Worm (Caenorhabditis elegans): Measurements from ENCODE around the gene srz-61.

srz-61 gene

ce11 chrIV:16330508-16330907 is 9.5 kb downstream of the srz-61 start:
- TF ChIP-seq set-16 (GFP tag; IDR thresholded peaks at IDR 0.05) (peak; percentile 84), hif-1 (tag; optimal IDR thresholded peaks at IDR 0.05) (no peak), snpc-1.2 (GFP tag; IDR thresholded peaks at IDR 0.05) (no peak), ZK546.5 (tag; optimal IDR thresholded peaks at IDR 0.05) (no peak), skn-1 (tag; optimal IDR thresholded peaks at IDR 0.05) (no peak), php-3 (GFP tag; IDR thresholded peaks at IDR 0.05) (no peak), lim-7 (GFP tag; IDR thresholded peaks at IDR 0.05) (no peak), aha-1 (tag) (peak; percentile 89), dmd-9 (GFP tag; IDR thresholded peaks at IDR 0.05) (no peak), sdz-12 (GFP tag; optimal IDR thresholded peaks at IDR 0.05) (no peak), pqm-1 (tag; optimal IDR thresholded peaks at IDR 0.05) (no peak), zfp-2 (tag; optimal IDR thresholded peaks at IDR 0.05) (no peak), nhr-237 (tag; optimal IDR thresholded peaks at IDR 0.05) (no peak), ceh-82 (tag; optimal IDR thresholded peaks at IDR 0.05) (no peak)

DNA sequence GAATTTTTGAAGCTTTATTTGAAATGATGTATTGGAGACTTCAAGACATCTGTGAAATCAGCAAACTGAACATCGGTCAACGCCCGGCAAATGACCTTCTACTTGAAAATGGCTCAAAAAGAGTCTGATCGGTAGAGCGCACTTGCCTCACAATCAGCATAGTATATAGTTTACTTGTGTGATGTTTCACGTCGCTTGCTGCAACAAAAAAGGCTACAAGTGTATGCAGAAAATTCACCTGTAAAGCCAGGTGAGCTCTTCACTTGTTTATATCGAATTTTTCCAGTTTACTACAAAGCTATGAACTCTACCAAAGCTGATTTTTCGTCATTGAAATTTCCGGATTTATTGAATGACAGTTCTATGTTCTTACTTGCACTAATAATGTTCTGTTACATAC is 11.6 kb downstream of the srz-61 start, which contains the start of gene srz-71:
Gene srz-71, plus strand, starts transcription at position 301 of the 400 bp plus-strand sequence.
- TF ChIP-seq nhr-76 (tag; optimal IDR thresholded peaks at IDR 0.05) (no peak), nhr-28 (tag; optimal IDR thresholded peaks at IDR 0.05) (no peak), dmd-6 (GFP tag; IDR thresholded peaks at IDR 0.05) (no peak), zag-1 (tag; optimal IDR thresholded peaks at IDR 0.05) (no peak), Y5F2A.4 (GFP tag; optimal IDR thresholded peaks at IDR 0.05) (no peak), hif-1 (tag; optimal IDR thresholded peaks at IDR 0.05) (no peak), lsy-2 (tag; optimal IDR thresholded peaks at IDR 0.05) (no peak), madf-5 (GFP tag; IDR thresholded peaks at IDR 0.05) (no peak), R02D3.7 (tag; optimal IDR thresholded peaks at IDR 0.05) (no peak), duxl-1 (tag; optimal IDR thresholded peaks at IDR 0.05; ENCODE audit: poor library complexity) (no peak), mes-2 (tag; optimal IDR thresholded peaks at IDR 0.05; ENCODE audit: poor library complexity, severe bottlenecking) (no peak), lin-1 (GFP tag; IDR thresholded peaks at IDR 0.05) (no peak), arid-1 (GFP tag; conservative IDR thresholded peaks at IDR 0.05) (no peak), nhr-41 (GFP tag; IDR thresholded peaks at IDR 0.05) (no peak), F44E2.7 (GFP tag; IDR thresholded peaks at IDR 0.05) (no peak), spr-1 (tag; optimal IDR thresholded peaks at IDR 0.05) (no peak), mdl-1 (tag; optimal IDR thresholded peaks at IDR 0.05) (no peak)

DNA sequence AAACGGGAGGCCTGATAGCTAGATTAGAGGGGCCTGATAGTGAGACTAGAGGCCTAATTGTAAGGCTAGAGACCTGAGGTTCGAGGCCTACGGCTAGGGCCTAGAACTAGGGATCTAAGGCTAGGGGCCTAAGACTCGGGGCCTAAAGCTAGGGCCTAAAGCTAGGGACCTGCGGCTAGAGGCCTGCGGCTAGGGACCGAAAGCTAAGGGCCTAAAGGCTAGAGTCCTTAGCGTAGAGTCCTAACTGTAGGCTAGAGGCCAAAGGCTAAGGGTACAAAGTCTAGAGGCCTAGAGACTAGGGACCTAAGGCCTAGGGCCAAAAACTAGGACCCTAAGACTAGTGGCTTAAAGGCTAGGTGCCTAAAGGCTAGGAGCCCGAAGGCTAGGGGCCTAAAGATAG is 12.2 kb downstream of the srz-61 start:
- TF ChIP-seq mdt-29 (GFP tag; IDR thresholded peaks at IDR 0.05) (no peak), dmd-8 (GFP tag; IDR thresholded peaks at IDR 0.05) (0 out of 2 replicates have a peak, but pooled peaks have one; percentile 58), zag-1 (tag; optimal IDR thresholded peaks at IDR 0.05) (no peak), tra-1 (GFP tag; IDR thresholded peaks at IDR 0.05) (0 out of 2 replicates have a peak, but pooled peaks have one; percentile 30)

DNA sequence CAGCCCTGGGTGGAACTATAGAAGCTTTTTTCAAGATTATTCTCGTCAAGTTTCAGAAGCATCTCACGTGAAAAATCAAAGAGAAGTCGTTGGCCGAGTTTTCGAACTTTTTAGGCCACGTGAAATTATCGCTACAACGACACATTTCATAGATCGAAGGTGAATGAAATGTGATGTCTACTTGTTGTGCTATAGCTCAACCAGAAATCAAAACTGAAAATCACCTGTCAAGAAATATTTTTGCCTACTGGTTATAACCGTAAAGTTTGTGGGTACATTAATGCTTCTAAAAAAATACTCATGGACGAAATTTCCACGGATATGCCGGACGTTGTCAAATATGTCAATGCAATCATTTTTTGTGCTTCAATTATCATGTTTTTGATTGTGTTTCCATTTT is 14.1 kb downstream of the srz-61 start, which contains the start of gene srz-38:
Gene srz-38, plus strand, starts transcription at position 301 of the 400 bp plus-strand sequence.
- TF ChIP-seq F10B5.3 (tag; optimal IDR thresholded peaks at IDR 0.05) (no peak), ZK337.2 (GFP tag; IDR thresholded peaks at IDR 0.05) (no peak), daf-8 (GFP tag; IDR thresholded peaks at IDR 0.05) (no peak), ceh-32 (tag; optimal IDR thresholded peaks at IDR 0.05; ENCODE audit: poor library complexity) (no peak), daf-16 (GFP tag; optimal IDR thresholded peaks at IDR 0.05) (no peak), daf-16 (tag; optimal IDR thresholded peaks at IDR 0.05) (no peak), T20F7.1 (GFP tag; optimal IDR thresholded peaks at IDR 0.05) (no peak), lin-38 (GFP tag; IDR thresholded peaks at IDR 0.05) (no peak), pqm-1 (tag; optimal IDR thresholded peaks at IDR 0.05) (no peak), zag-1 (tag; optimal IDR thresholded peaks at IDR 0.05) (no peak), arid-1 (GFP tag; conservative IDR thresholded peaks at IDR 0.05) (no peak), ces-1 (GFP tag; optimal IDR thresholded peaks at IDR 0.05) (no peak), egl-27 (tag; optimal IDR thresholded peaks at IDR 0.05) (no peak), hlh-30 (tag; optimal IDR thresholded peaks at IDR 0.05; ENCODE audit: insufficient read depth) (no peak), rbr-2 (tag; optimal IDR thresholded peaks at IDR 0.05) (no peak), nhr-111 (GFP tag; optimal IDR thresholded peaks at IDR 0.05) (no peak), dmd-8 (GFP tag; IDR thresholded peaks at IDR 0.05) (no peak), madf-9 (GFP tag; conservative IDR thresholded peaks at IDR 0.05) (no peak), aha-1 (tag) (no peak)
